Worm (Caenorhabditis elegans) whole organism, L4 larva: ENCODE measurements around the gene sfxn-1.1.

Source experiments
- F37D6.2 ChIP-seq: sonication (generic microtip); optimal IDR thresholded peaks from 2 replicates; lab custom pipeline; 2016; ENCODE audit warnings: mild to moderate bottlenecking, missing genetic modification characterization, missing compliant biosample characterization
- R02D3.7 ChIP-seq: fragments of 150-350 bp; sonication (generic microtip); optimal IDR thresholded peaks from 3 replicates; lab custom pipeline; 2014; ENCODE audit warnings: missing biosample characterization, missing genetic modification characterization
- T20F7.1 ChIP-seq: fragments of 200-800 bp; sonication (Bioruptor generic); optimal IDR thresholded peaks from 2 replicates; lab custom pipeline; 2018; ENCODE audit warnings: mild to moderate bottlenecking, missing genetic modification characterization, missing compliant biosample characterization
- Y48G9A.11 ChIP-seq: fragments of 200-800 bp; sonication (Bioruptor generic); IDR thresholded peaks from 2 replicates; pipeline ENCODE4 v1.3.6; 2022; ENCODE audit warnings: missing genetic modification reagents, missing genetic modification characterization, missing compliant biosample characterization
- ZK337.2 ChIP-seq: fragments of 200-800 bp; sonication (Bioruptor generic); IDR thresholded peaks from 2 replicates; pipeline ENCODE4 v1.3.6; 2022; ENCODE audit warnings: missing genetic modification reagents, missing genetic modification characterization, missing compliant biosample characterization
- aha-1 ChIP-seq: fragments of 150-350 bp; peaks from one replicate; lab custom pipeline; 2014; ENCODE audit warnings: missing biosample characterization, missing genetic modification characterization
- ceh-20 ChIP-seq: fragments of 200-800 bp; sonication (Bioruptor generic); IDR thresholded peaks from 2 replicates; pipeline ENCODE4 v1.3.6; 2022; ENCODE audit warnings: missing genetic modification reagents, missing genetic modification characterization, missing compliant biosample characterization
- ceh-82 ChIP-seq: sonication (generic microtip); optimal IDR thresholded peaks from 2 replicates; lab custom pipeline; 2017; ENCODE audit warnings: missing biosample characterization, missing genetic modification characterization
- cey-2 ChIP-seq: sonication (generic microtip); optimal IDR thresholded peaks from 3 replicates; lab custom pipeline; 2017; ENCODE audit warnings: missing genetic modification characterization, mild to moderate bottlenecking, missing compliant biosample characterization, antibody characterized with exemption, borderline replicate concordance; ENCODE audit not compliant: insufficient read depth
- dmd-6 ChIP-seq: fragments of 200-800 bp; sonication (Bioruptor generic); IDR thresholded peaks from 2 replicates; pipeline ENCODE4 v1.3.6; 2022; ENCODE audit warnings: missing genetic modification reagents, missing genetic modification characterization, missing compliant biosample characterization
- dpl-1 ChIP-seq: fragments of 150-350 bp; optimal IDR thresholded peaks from 2 replicates; lab custom pipeline; 2014; ENCODE audit warnings: missing biosample characterization, missing genetic modification reagents, missing genetic modification characterization
- duxl-1 ChIP-seq: sonication (generic microtip); optimal IDR thresholded peaks from 2 replicates; lab custom pipeline; 2016; ENCODE audit warnings: mild to moderate bottlenecking, missing genetic modification characterization, moderate library complexity, missing compliant biosample characterization; ENCODE audit not compliant: poor library complexity
- dve-1 ChIP-seq: sonication (generic microtip); optimal IDR thresholded peaks from 2 replicates; lab custom pipeline; 2017; ENCODE audit warnings: antibody characterized with exemption, mild to moderate bottlenecking, missing genetic modification characterization, missing compliant biosample characterization; ENCODE audit not compliant: insufficient read depth
- egl-43 ChIP-seq: fragments of 200-800 bp; sonication (Bioruptor generic); IDR thresholded peaks from 2 replicates; pipeline ENCODE4 v1.3.6; 2022; ENCODE audit warnings: missing genetic modification reagents, missing genetic modification characterization, missing compliant biosample characterization
- fos-1 ChIP-seq: fragments of 150-350 bp; optimal IDR thresholded peaks from 2 replicates; lab custom pipeline; 2014; ENCODE audit warnings: missing biosample characterization, missing genetic modification characterization
- gei-8 ChIP-seq: fragments of 200-800 bp; sonication (Bioruptor generic); optimal IDR thresholded peaks from 2 replicates; lab custom pipeline; 2018; ENCODE audit warnings: mild to moderate bottlenecking, missing genetic modification characterization, missing compliant biosample characterization
- hlh-30 ChIP-seq: sonication (generic microtip); optimal IDR thresholded peaks from 2 replicates; lab custom pipeline; 2017; ENCODE audit warnings: antibody characterized with exemption, mild to moderate bottlenecking, missing genetic modification characterization, missing compliant biosample characterization; ENCODE audit not compliant: insufficient read depth
- lin-15B ChIP-seq: fragments of 150-350 bp; sonication (generic microtip); optimal IDR thresholded peaks from 3 replicates; lab custom pipeline; 2014; ENCODE audit warnings: missing biosample characterization, missing genetic modification characterization
- lin-29 ChIP-seq: fragments of 200-800 bp; sonication (Bioruptor generic); IDR thresholded peaks from 2 replicates; pipeline ENCODE4 v1.3.6; 2022; ENCODE audit warnings: missing genetic modification reagents, missing genetic modification characterization, missing compliant biosample characterization
- lsy-2 ChIP-seq, 2 experiments: fragments of 150-350 bp in 1 of 2; sonication (generic microtip) in 1 of 2; optimal IDR thresholded peaks; 2 replicates each; lab custom pipeline; 2014 to 2017; ENCODE audit warnings: missing biosample characterization in 2 of 2, missing genetic modification characterization in 2 of 2
- mdl-1 ChIP-seq, 2 experiments: fragments of 150-350 bp in 1 of 2; sonication (generic microtip) in 1 of 2; optimal IDR thresholded peaks; 2 replicates each; lab custom pipeline; 2014 to 2017; ENCODE audit warnings: missing biosample characterization in 2 of 2, missing genetic modification characterization in 2 of 2
- nhr-10 ChIP-seq: fragments of 150-350 bp; optimal IDR thresholded peaks from 2 replicates; lab custom pipeline; 2014; ENCODE audit warnings: missing biosample characterization, missing genetic modification characterization
- nhr-25 ChIP-seq: sonication (generic microtip); optimal IDR thresholded peaks from 2 replicates; lab custom pipeline; 2017; ENCODE audit warnings: missing genetic modification characterization, mild to moderate bottlenecking, missing compliant biosample characterization, antibody characterized with exemption, moderate library complexity, borderline replicate concordance; ENCODE audit not compliant: insufficient read depth
- nhr-28 ChIP-seq: fragments of 150-350 bp; optimal IDR thresholded peaks from 2 replicates; lab custom pipeline; 2014; ENCODE audit warnings: missing biosample characterization, missing genetic modification characterization
- nhr-41 ChIP-seq: fragments of 200-800 bp; sonication (Bioruptor generic); IDR thresholded peaks from 2 replicates; pipeline ENCODE4 v1.3.6; 2022; ENCODE audit warnings: missing genetic modification reagents, missing genetic modification characterization, missing compliant biosample characterization
- nhr-48 ChIP-seq: sonication (generic microtip); optimal IDR thresholded peaks from 2 replicates; lab custom pipeline; 2016; ENCODE audit warnings: mild to moderate bottlenecking, missing genetic modification characterization, missing compliant biosample characterization
- tra-1 ChIP-seq: fragments of 200-800 bp; sonication (Bioruptor generic); IDR thresholded peaks from 2 replicates; pipeline ENCODE4 v1.3.6; 2022; ENCODE audit warnings: missing genetic modification reagents, missing genetic modification characterization, missing compliant biosample characterization
- unc-62 ChIP-seq, 3 experiments: fragments of 150-350 bp in 1 of 3; sonication (generic microtip); optimal IDR thresholded peaks in 2 of 3; peaks in 1 of 3; 1 replicate in 1 of 3; 2 replicates in 2 of 3; lab custom pipeline; 2014 to 2017; ENCODE audit warnings: missing biosample characterization in 3 of 3, missing genetic modification characterization in 3 of 3, missing genetic modification reagents in 3 of 3, missing genotype in 1 of 3
- zip-2 ChIP-seq: fragments of 150-350 bp; optimal IDR thresholded peaks from 2 replicates; lab custom pipeline; 2014; ENCODE audit warnings: missing biosample characterization, missing genetic modification characterization
- ztf-11 ChIP-seq: fragments of 150-350 bp; optimal IDR thresholded peaks from 2 replicates; lab custom pipeline; 2014; ENCODE audit warnings: missing biosample characterization, missing genetic modification characterization

Gene sfxn-1.1

DNA sequence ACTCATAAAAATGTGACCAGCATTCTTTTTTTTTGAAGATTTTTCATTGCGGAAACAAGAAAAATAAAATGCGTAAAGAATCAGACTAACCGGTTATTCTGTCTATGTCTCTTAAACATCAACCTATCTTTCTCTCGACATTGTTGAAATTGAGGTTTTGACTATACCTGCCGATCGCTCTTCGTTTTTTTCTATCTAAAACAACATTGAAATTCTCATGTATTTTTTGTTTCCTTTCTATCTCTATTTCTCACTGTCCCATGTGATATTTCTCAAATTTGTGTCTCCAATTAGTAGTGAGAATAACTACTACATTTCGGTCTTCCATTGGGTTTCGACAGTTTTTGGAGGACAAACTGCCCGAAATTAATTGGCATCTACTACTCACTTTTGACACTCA lies 42.2 kb upstream of the sfxn-1.1 start (continued):
- TF ChIP-seq egl-43 (GFP tag; lab: Robert Waterston, UW) (no peak), ZK337.2 (GFP tag; lab: Robert Waterston, UW) (no peak), cey-2 (no peak), dmd-6 (GFP tag; lab: Robert Waterston, UW) (0 out of 2 replicates have a peak, but pooled peaks have one; percentile 6), dve-1 (tag; lab: Kevin White, UChicago) (peak; percentile 5), lin-15B (tag; lab: Kevin White, UChicago) (no peak), tra-1 (GFP tag; lab: Robert Waterston, UW) (no peak), ztf-11 (tag; lab: Kevin White, UChicago) (no peak), nhr-41 (GFP tag; lab: Robert Waterston, UW) (no peak), nhr-48 (tag; lab: Kevin White, UChicago) (no peak), hlh-30 (tag; lab: Kevin White, UChicago) (peak; percentile 42), nhr-25 (tag; lab: Kevin White, UChicago) (peak; percentile 37), gei-8 (no peak), zip-2 (tag; lab: Kevin White, UChicago) (no peak), fos-1 (tag; lab: Kevin White, UChicago) (no peak), nhr-10 (tag; lab: Kevin White, UChicago) (no peak), mdl-1 (tag; optimal IDR thresholded peaks at IDR 0.05; lab: Kevin White, UChicago) (no peak), ceh-20 (no peak)
- TF ChIP-seq, all 104 proteins: peak for 9

DNA sequence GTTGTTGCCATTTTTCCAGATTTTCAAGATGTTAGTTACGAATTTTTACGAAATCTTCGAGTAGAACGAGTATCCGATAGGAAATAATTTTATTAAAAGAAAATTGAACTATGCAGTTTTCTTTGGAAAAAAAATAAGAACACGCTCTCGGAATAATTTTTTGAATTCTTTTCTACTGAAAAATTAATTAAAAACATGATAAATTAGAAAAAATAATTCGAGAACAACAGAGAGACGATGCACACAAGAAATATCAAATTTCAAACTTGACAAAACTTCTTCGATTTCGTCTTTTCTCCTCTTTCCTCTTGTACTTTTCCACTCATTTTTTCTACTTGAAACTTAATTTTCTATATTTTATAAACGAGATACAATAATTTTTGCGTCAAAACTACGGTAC lies 41.2 kb upstream of the sfxn-1.1 start, which contains the start of gene F35H8.4:
Gene F35H8.4, minus strand, starts transcription at position 101 of the 400 bp plus-strand sequence.
- no peak for TF ChIP-seq duxl-1 (tag; lab: Kevin White, UChicago)
- no peak for TF ChIP-seq F37D6.2 (tag; lab: Kevin White, UChicago)
- peak in 1 of 2 experiments; percentile 2 for TF ChIP-seq lsy-2 (tag; optimal IDR thresholded peaks at IDR 0.05; lab: Kevin White, UChicago)

DNA sequence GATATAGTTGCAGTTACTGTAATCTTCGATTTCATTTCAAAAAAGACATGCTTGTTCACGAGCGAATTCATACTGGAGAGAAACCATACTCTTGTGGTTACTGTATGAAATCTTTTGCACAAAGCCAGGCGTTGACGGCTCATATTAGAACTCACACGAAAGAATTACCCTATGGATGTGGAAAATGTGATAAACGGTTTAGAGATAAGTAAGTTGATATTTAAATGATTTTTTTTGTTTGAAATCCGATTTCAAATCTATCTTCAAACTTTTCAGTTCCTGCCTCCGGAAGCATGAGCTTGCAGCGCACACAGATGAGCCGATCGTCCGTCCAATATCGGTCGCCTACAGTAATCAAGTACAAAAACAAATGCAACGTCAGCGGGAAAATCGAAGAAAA lies 40.2 kb upstream of the sfxn-1.1 start:
- TF ChIP-seq lin-29 (GFP tag; lab: Robert Waterston, UW) (no peak), unc-62 (GFP tag; optimal IDR thresholded peaks at IDR 0.05 in 1 of 2; lab: Kevin White, UChicago) (peak in 1 of 2 experiments; percentile 58), unc-62 (tag; optimal IDR thresholded peaks at IDR 0.05; lab: Kevin White, UChicago) (no peak), aha-1 (tag; lab: Kevin White, UChicago) (peak; percentile 66), egl-43 (GFP tag; lab: Robert Waterston, UW) (no peak)

DNA sequence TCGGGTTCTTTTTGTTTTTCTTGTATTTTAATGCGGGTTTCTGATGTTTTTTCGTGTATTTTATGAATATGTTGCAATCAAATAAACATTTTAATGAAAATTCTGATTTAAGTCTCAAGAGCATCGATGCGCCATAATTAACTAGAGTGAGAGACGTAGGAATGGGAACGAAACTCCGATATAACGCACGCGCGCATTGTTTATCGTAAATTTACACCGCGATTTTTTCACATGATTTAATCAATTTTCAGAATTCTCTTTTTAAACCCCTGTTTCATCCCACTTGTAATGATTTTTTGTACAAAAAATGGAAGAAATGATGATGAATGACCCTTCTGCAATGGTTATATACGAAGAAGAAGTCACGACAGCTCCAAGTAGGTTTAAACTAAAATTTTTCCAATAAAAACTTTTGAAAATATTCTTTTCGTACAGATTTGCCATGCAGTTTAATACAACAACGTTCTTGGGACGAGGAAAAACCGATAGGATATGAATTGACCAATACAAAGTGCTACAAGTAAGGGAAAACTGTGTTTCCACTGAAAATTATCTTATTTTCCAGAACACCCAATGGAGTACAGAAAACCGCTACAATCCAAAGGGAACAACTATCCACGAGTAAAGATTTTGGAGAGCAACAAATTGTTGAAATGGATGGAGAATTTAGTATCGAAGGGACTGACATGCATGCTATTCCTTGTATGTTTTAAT lies 38.9 kb upstream of the sfxn-1.1 start, which contains the start of gene zfp-2:
Gene zfp-2, plus strand, starts transcription at position 214 of the 714 bp plus-strand sequence.
- TF ChIP-seq nhr-28 (tag; lab: Kevin White, UChicago) (no peak), unc-62 (GFP tag; optimal IDR thresholded peaks at IDR 0.05 in 1 of 2; lab: Kevin White, UChicago) (peak in 1 of 2 experiments; percentile 65), unc-62 (tag; optimal IDR thresholded peaks at IDR 0.05; lab: Kevin White, UChicago) (no peak), R02D3.7 (tag; lab: Kevin White, UChicago) (peak; percentile 62), gei-8 (no peak), fos-1 (tag; lab: Kevin White, UChicago) (no peak), dpl-1 (GFP tag; lab: Kevin White, UChicago) (peak; percentile 2), Y48G9A.11 (GFP tag; lab: Robert Waterston, UW) (peak; percentile 86), hlh-30 (tag; lab: Kevin White, UChicago) (peak; percentile 66), aha-1 (tag; lab: Kevin White, UChicago) (peak; percentile 52), nhr-10 (tag; lab: Kevin White, UChicago) (no peak), T20F7.1 (peak; percentile 92), ceh-82 (tag; lab: Kevin White, UChicago) (no peak)
- TF ChIP-seq, all 104 proteins: peak for 7
